Worm (Caenorhabditis elegans) whole organism, L2 larva: ENCODE measurements around the gene fzy-1.

Experiments used
- C34F6.9 ChIP-seq: fragments of 150-350 bp; optimal IDR thresholded peaks from 2 replicates; lab custom pipeline; 2014; ENCODE audit warnings: missing biosample characterization, missing genetic modification characterization
- R02D3.7 ChIP-seq: fragments of 150-350 bp; optimal IDR thresholded peaks from 2 replicates; lab custom pipeline; 2014; ENCODE audit warnings: missing biosample characterization, missing genetic modification characterization
- Y55F3AM.14 ChIP-seq: fragments of 200-800 bp; sonication (Bioruptor generic); optimal IDR thresholded peaks from 2 replicates; lab custom pipeline; 2018; ENCODE audit warnings: mild to moderate bottlenecking, missing genetic modification characterization, missing compliant biosample characterization
- ZK546.5 ChIP-seq: sonication (generic microtip); optimal IDR thresholded peaks from 2 replicates; lab custom pipeline; 2017; ENCODE audit warnings: missing biosample characterization, missing genetic modification characterization
- alr-1 ChIP-seq: fragments of 150-350 bp; optimal IDR thresholded peaks from 2 replicates; lab custom pipeline; 2014; ENCODE audit warnings: missing biosample characterization, missing genetic modification characterization
- aly-2 ChIP-seq: fragments of 150-350 bp; optimal IDR thresholded peaks from 2 replicates; lab custom pipeline; 2014; ENCODE audit warnings: missing biosample characterization, missing genetic modification characterization
- blmp-1 ChIP-seq: sonication (generic microtip); optimal IDR thresholded peaks from 2 replicates; lab custom pipeline; 2017; ENCODE audit warnings: missing genetic modification characterization, mild to moderate bottlenecking, missing compliant biosample characterization, antibody characterized with exemption, moderate library complexity; ENCODE audit not compliant: insufficient read depth
- crh-2 ChIP-seq: sonication (generic microtip); optimal IDR thresholded peaks from 2 replicates; lab custom pipeline; 2017; ENCODE audit warnings: missing biosample characterization, missing genetic modification characterization
- dmd-4 ChIP-seq: sonication (generic microtip); optimal IDR thresholded peaks from 2 replicates; lab custom pipeline; 2017; ENCODE audit warnings: missing biosample characterization, missing genetic modification characterization
- egl-27 ChIP-seq: sonication (generic microtip); optimal IDR thresholded peaks from 3 replicates; lab custom pipeline; 2017; ENCODE audit warnings: missing biosample characterization, missing genetic modification reagents, missing genetic modification characterization
- elt-1 ChIP-seq: fragments of 150-350 bp; optimal IDR thresholded peaks from 2 replicates; lab custom pipeline; 2014; ENCODE audit warnings: missing biosample characterization, missing genetic modification characterization
- fos-1 ChIP-seq: fragments of 150-350 bp; optimal IDR thresholded peaks from 2 replicates; lab custom pipeline; 2014; ENCODE audit warnings: missing biosample characterization, missing genetic modification characterization
- lin-13 ChIP-seq: fragments of 150-350 bp; optimal IDR thresholded peaks from 2 replicates; lab custom pipeline; 2014; ENCODE audit warnings: missing biosample characterization, missing genetic modification reagents, missing genetic modification characterization
- lin-39 ChIP-seq: fragments of 150-350 bp; optimal IDR thresholded peaks from 2 replicates; lab custom pipeline; 2014; ENCODE audit warnings: missing biosample characterization, missing genetic modification reagents, missing genetic modification characterization
- mab-5 ChIP-seq: fragments of 150-350 bp; optimal IDR thresholded peaks from 2 replicates; lab custom pipeline; 2014; ENCODE audit warnings: missing biosample characterization, missing genetic modification characterization
- mbf-1 ChIP-seq: sonication (generic microtip); optimal IDR thresholded peaks from 2 replicates; lab custom pipeline; 2017; ENCODE audit warnings: missing biosample characterization, missing genetic modification characterization
- mdl-1 ChIP-seq, 2 experiments: fragments of 150-350 bp in 1 of 2; sonication (generic microtip) in 1 of 2; optimal IDR thresholded peaks; 2 replicates each; lab custom pipeline; 2017; ENCODE audit warnings: missing biosample characterization in 2 of 2, missing genetic modification characterization in 2 of 2
- nhr-10 ChIP-seq: sonication (generic microtip); optimal IDR thresholded peaks from 2 replicates; lab custom pipeline; 2017; ENCODE audit warnings: missing biosample characterization, missing genetic modification characterization
- nhr-12 ChIP-seq: fragments of 150-350 bp; optimal IDR thresholded peaks from 2 replicates; lab custom pipeline; 2014; ENCODE audit warnings: missing biosample characterization, missing genetic modification characterization
- nhr-129 ChIP-seq: fragments of 150-350 bp; optimal IDR thresholded peaks from 2 replicates; lab custom pipeline; 2014; ENCODE audit warnings: missing biosample characterization, missing genetic modification characterization
- nhr-21 ChIP-seq: fragments of 150-350 bp; optimal IDR thresholded peaks from 2 replicates; lab custom pipeline; 2014; ENCODE audit warnings: missing biosample characterization, missing genetic modification characterization
- nhr-23 ChIP-seq: fragments of 150-350 bp; optimal IDR thresholded peaks from 2 replicates; lab custom pipeline; 2014; ENCODE audit warnings: missing biosample characterization, missing genetic modification reagents, missing genetic modification characterization
- nhr-237 ChIP-seq: fragments of 150-350 bp; optimal IDR thresholded peaks from 2 replicates; lab custom pipeline; 2014; ENCODE audit warnings: missing biosample characterization, missing genetic modification characterization
- nhr-6 ChIP-seq: fragments of 150-350 bp; optimal IDR thresholded peaks from 2 replicates; lab custom pipeline; 2014; ENCODE audit warnings: missing biosample characterization, missing genetic modification characterization
- nhr-77 ChIP-seq: fragments of 150-350 bp; optimal IDR thresholded peaks from 2 replicates; lab custom pipeline; 2014; ENCODE audit warnings: missing biosample characterization, missing genetic modification characterization
- sem-4 ChIP-seq: fragments of 150-350 bp; optimal IDR thresholded peaks from 2 replicates; lab custom pipeline; 2014; ENCODE audit warnings: missing biosample characterization, missing genetic modification reagents, missing genetic modification characterization
- sma-3 ChIP-seq: sonication (generic microtip); optimal IDR thresholded peaks from 2 replicates; lab custom pipeline; 2016; ENCODE audit warnings: missing genetic modification reagents, missing genetic modification characterization, missing compliant biosample characterization
- snpc-4 ChIP-seq: fragments of 150-350 bp; optimal IDR thresholded peaks from 2 replicates; lab custom pipeline; 2014; ENCODE audit warnings: missing biosample characterization, missing genetic modification characterization
- unc-39 ChIP-seq: fragments of 150-350 bp; optimal IDR thresholded peaks from 2 replicates; lab custom pipeline; 2014; ENCODE audit warnings: missing biosample characterization, missing genetic modification characterization
- unc-55 ChIP-seq: fragments of 150-350 bp; sonication (generic microtip); optimal IDR thresholded peaks from 3 replicates; lab custom pipeline; 2014; ENCODE audit warnings: missing biosample characterization, missing genetic modification reagents, missing genetic modification characterization
- unc-62 ChIP-seq: fragments of 150-350 bp; optimal IDR thresholded peaks from 2 replicates; lab custom pipeline; 2014; ENCODE audit warnings: missing biosample characterization, missing genetic modification reagents, missing genetic modification characterization
- ztf-1 ChIP-seq: fragments of 200-800 bp; sonication (Bioruptor generic); conservative IDR thresholded peaks from 2 replicates; pipeline ENCODE4 v1.3.6; 2022; ENCODE audit warnings: missing genetic modification characterization, missing compliant biosample characterization
- ztf-11 ChIP-seq: sonication (generic microtip); optimal IDR thresholded peaks from 2 replicates; lab custom pipeline; 2017; ENCODE audit warnings: missing biosample characterization, missing genetic modification characterization
- ztf-4 ChIP-seq: fragments of 150-350 bp; optimal IDR thresholded peaks from 2 replicates; lab custom pipeline; 2014; ENCODE audit warnings: missing biosample characterization, missing genetic modification characterization

Gene fzy-1

ce11 chrII:5481982-5482381, 18.6 kb upstream of the fzy-1 start, which contains the start of gene cal-8:
Gene cal-8 (minus strand): TSS chrII:5482041.
- TF ChIP-seq nhr-10 (tag; lab: Kevin White, UChicago), result no peak
- no peak for TF ChIP-seq lin-13 (GFP tag; lab: Kevin White, UChicago)
- TF ChIP-seq nhr-77, result no peak
- TF ChIP-seq snpc-4 (tag; lab: Kevin White, UChicago), result no peak
- TF ChIP-seq Y55F3AM.14, result no peak
- no peak for TF ChIP-seq fos-1 (tag; lab: Kevin White, UChicago)
- TF ChIP-seq R02D3.7 (tag; lab: Kevin White, UChicago), result no peak
- TF ChIP-seq ZK546.5 (tag; lab: Kevin White, UChicago), result no peak
- TF ChIP-seq aly-2 (tag; lab: Kevin White, UChicago), result no peak
- no peak for TF ChIP-seq nhr-23 (tag; lab: Kevin White, UChicago)
- TF ChIP-seq sem-4 (tag; lab: Kevin White, UChicago), result no peak
- no peak for TF ChIP-seq C34F6.9 (tag; lab: Kevin White, UChicago)
- no peak for TF ChIP-seq egl-27 (tag; lab: Kevin White, UChicago)
- no peak for TF ChIP-seq ztf-1 (GFP tag; lab: Robert Waterston, UW)
- TF ChIP-seq mab-5, result no peak

ce11 chrII:5487844-5488243, 12.7 kb upstream of the fzy-1 start, which contains the start of gene nep-5:
Gene nep-5 (plus strand): TSS chrII:5488144.
- TF ChIP-seq blmp-1, result no peak
- TF ChIP-seq ztf-11 (tag; lab: Kevin White, UChicago), result no peak
- no peak for TF ChIP-seq nhr-12 (tag; lab: Kevin White, UChicago)
- no peak for TF ChIP-seq mdl-1 (tag; optimal IDR thresholded peaks at IDR 0.05; lab: Kevin White, UChicago)
- no peak for TF ChIP-seq mab-5
- no peak for TF ChIP-seq crh-2
- no peak for TF ChIP-seq nhr-237 (tag; lab: Kevin White, UChicago)
- no peak for TF ChIP-seq sma-3 (GFP tag; lab: Kevin White, UChicago)
- TF ChIP-seq, all 48 proteins: peak for 0

ce11 chrII:5494405-5494804, 6.2 kb upstream of the fzy-1 start, which contains the start of gene F12A10.6:
Gene F12A10.6 (minus strand): TSS chrII:5494505.
- TF ChIP-seq unc-39 (tag; lab: Kevin White, UChicago) (no peak), nhr-10 (tag; lab: Kevin White, UChicago) (no peak), elt-1 (tag; lab: Kevin White, UChicago) (no peak), mbf-1 (tag; lab: Kevin White, UChicago) (no peak), ztf-11 (tag; lab: Kevin White, UChicago) (no peak), C34F6.9 (tag; lab: Kevin White, UChicago) (no peak), dmd-4 (tag; lab: Kevin White, UChicago) (no peak), alr-1 (no peak), Y55F3AM.14 (no peak), ztf-4 (tag; lab: Kevin White, UChicago) (no peak)

- TF ChIP-seq sma-3 (GFP tag; lab: Kevin White, UChicago), result peak; percentile 1
- TF ChIP-seq unc-55 (GFP tag; lab: Kevin White, UChicago), result no peak
- TF ChIP-seq lin-13 (GFP tag; lab: Kevin White, UChicago), result no peak
- no peak for TF ChIP-seq lin-39
- TF ChIP-seq nhr-129 (tag; lab: Kevin White, UChicago), result no peak
- no peak for TF ChIP-seq unc-62 (GFP tag; lab: Kevin White, UChicago)
- TF ChIP-seq nhr-21 (tag; lab: Kevin White, UChicago), result peak; percentile 1
- TF ChIP-seq alr-1, result no peak
- TF ChIP-seq ZK546.5 (tag; lab: Kevin White, UChicago), result no peak
- TF ChIP-seq fos-1 (tag; lab: Kevin White, UChicago), result peak; percentile 4
Observed at ce11 chrII:5496375-5496774, 4.2 kb upstream of the fzy-1 start, which contains the start of gene F12A10.1. Gene F12A10.1 (plus strand): TSS chrII:5496540.

- TF ChIP-seq blmp-1 (no peak), mbf-1 (tag; lab: Kevin White, UChicago) (no peak), mab-5 (no peak), unc-55 (GFP tag; lab: Kevin White, UChicago) (no peak), egl-27 (tag; lab: Kevin White, UChicago) (no peak), nhr-6 (no peak)
Observed at ce11 chrII:5497541-5497940, 3.0 kb upstream of the fzy-1 start.
